Worm (Caenorhabditis elegans) whole organism, young adult: ENCODE measurements around the gene C47E8.4.

Experiments
- B0336.3 ChIP-seq: fragments of 200-800 bp; sonication (Bioruptor generic); IDR thresholded peaks from 2 replicates; pipeline ENCODE4 v1.3.6; 2022; ENCODE audit warnings: missing genetic modification characterization, missing compliant biosample characterization
- F10E7.11 ChIP-seq: sonication (generic microtip); optimal IDR thresholded peaks from 2 replicates; lab custom pipeline; 2017; ENCODE audit warnings: mild to moderate bottlenecking, missing genetic modification characterization, moderate library complexity, missing compliant biosample characterization
- F22D6.2 ChIP-seq: sonication (generic microtip); optimal IDR thresholded peaks from 2 replicates; lab custom pipeline; 2016; ENCODE audit warnings: mild to moderate bottlenecking, missing genetic modification characterization, missing compliant biosample characterization
- F23B12.7 ChIP-seq: sonication (generic microtip); optimal IDR thresholded peaks from 2 replicates; lab custom pipeline; 2017; ENCODE audit warnings: missing genetic modification characterization, mild to moderate bottlenecking, missing compliant biosample characterization, antibody characterized with exemption, moderate library complexity; ENCODE audit not compliant: insufficient read depth
- F37B4.10 ChIP-seq: fragments of 200-800 bp; sonication (Bioruptor generic); IDR thresholded peaks from 2 replicates; pipeline ENCODE4 v1.3.6; 2022; ENCODE audit warnings: missing genetic modification characterization, missing compliant biosample characterization
- F39B2.1 ChIP-seq: fragments of 200-800 bp; sonication (Bioruptor generic); IDR thresholded peaks from 2 replicates; pipeline ENCODE4 v1.3.6; 2022; ENCODE audit warnings: missing genetic modification reagents, missing genetic modification characterization, missing compliant biosample characterization
- athp-1 ChIP-seq: sonication (generic microtip); optimal IDR thresholded peaks from 2 replicates; lab custom pipeline; 2017; ENCODE audit warnings: mild to moderate bottlenecking, missing genetic modification characterization, missing compliant biosample characterization
- ceh-100 ChIP-seq: fragments of 200-800 bp; sonication (Bioruptor generic); IDR thresholded peaks from 2 replicates; pipeline ENCODE4 v1.3.6; 2022; ENCODE audit warnings: missing genetic modification reagents, missing genetic modification characterization, missing compliant biosample characterization
- ceh-27 ChIP-seq: fragments of 200-800 bp; sonication (Bioruptor generic); optimal IDR thresholded peaks from 2 replicates; lab custom pipeline; 2018; ENCODE audit warnings: mild to moderate bottlenecking, missing genetic modification characterization, moderate library complexity, missing compliant biosample characterization
- ceh-91 ChIP-seq: fragments of 200-800 bp; sonication (Bioruptor generic); IDR thresholded peaks from 2 replicates; pipeline ENCODE4 v1.3.6; 2022; ENCODE audit warnings: missing genetic modification reagents, missing genetic modification characterization, missing compliant biosample characterization
- chd-7 ChIP-seq: sonication (generic microtip); optimal IDR thresholded peaks from 2 replicates; lab custom pipeline; 2016; ENCODE audit warnings: mild to moderate bottlenecking, missing genetic modification characterization, moderate library complexity, missing compliant biosample characterization
- die-1 ChIP-seq: sonication (generic microtip); optimal IDR thresholded peaks from 2 replicates; lab custom pipeline; 2016; ENCODE audit warnings: missing genotype, mild to moderate bottlenecking, missing genetic modification characterization, missing compliant biosample characterization
- dox-1 ChIP-seq: fragments of 200-800 bp; sonication (Bioruptor generic); IDR thresholded peaks from 2 replicates; pipeline ENCODE4 v1.3.6; 2022; ENCODE audit warnings: missing genetic modification reagents, missing genetic modification characterization, missing compliant biosample characterization
- dpl-1 ChIP-seq: fragments of 150-350 bp; optimal IDR thresholded peaks from 2 replicates; lab custom pipeline; 2014; ENCODE audit warnings: missing biosample characterization, missing genetic modification reagents, missing genetic modification characterization
- efl-1 ChIP-seq: fragments of 150-350 bp; optimal IDR thresholded peaks from 2 replicates; lab custom pipeline; 2014; ENCODE audit warnings: missing biosample characterization, missing genetic modification reagents, missing genetic modification characterization
- egl-44 ChIP-seq: fragments of 200-800 bp; sonication (Bioruptor generic); IDR thresholded peaks from 2 replicates; pipeline ENCODE4 v1.3.6; 2022; ENCODE audit warnings: missing genetic modification reagents, missing genetic modification characterization, missing compliant biosample characterization
- egrh-3 ChIP-seq: fragments of 200-800 bp; sonication (Bioruptor generic); IDR thresholded peaks from 2 replicates; pipeline ENCODE4 v1.3.6; 2022; ENCODE audit warnings: missing genetic modification reagents, missing genetic modification characterization, missing compliant biosample characterization
- gei-17 ChIP-seq: fragments of 200-800 bp; sonication (Bioruptor generic); optimal IDR thresholded peaks from 2 replicates; lab custom pipeline; 2018; ENCODE audit warnings: mild to moderate bottlenecking, missing genetic modification characterization, missing compliant biosample characterization
- hlh-26 ChIP-seq: fragments of 200-800 bp; sonication (Bioruptor generic); conservative IDR thresholded peaks from 2 replicates; pipeline ENCODE4 v1.3.6; 2022; ENCODE audit warnings: missing genetic modification reagents, missing genetic modification characterization, missing compliant biosample characterization
- lin-26 ChIP-seq: fragments of 200-800 bp; sonication (Bioruptor generic); IDR thresholded peaks from 2 replicates; pipeline ENCODE4 v1.3.6; 2022; ENCODE audit warnings: missing genetic modification reagents, missing genetic modification characterization, missing compliant biosample characterization
- lin-40 ChIP-seq: sonication (generic microtip); optimal IDR thresholded peaks from 2 replicates; lab custom pipeline; 2016; ENCODE audit warnings: missing genetic modification characterization, mild to moderate bottlenecking, missing compliant biosample characterization, missing genotype, missing genetic modification reagents
- madf-10 ChIP-seq: sonication (generic microtip); optimal IDR thresholded peaks from 2 replicates; lab custom pipeline; 2016; ENCODE audit warnings: mild to moderate bottlenecking, missing genetic modification characterization, missing compliant biosample characterization
- mxl-1 ChIP-seq: sonication (generic microtip); optimal IDR thresholded peaks from 2 replicates; lab custom pipeline; 2016; ENCODE audit warnings: missing genetic modification characterization, missing compliant biosample characterization
- nhr-179 ChIP-seq: sonication (generic microtip); optimal IDR thresholded peaks from 2 replicates; lab custom pipeline; 2016; ENCODE audit warnings: mild to moderate bottlenecking, missing genetic modification characterization, missing compliant biosample characterization
- nhr-27 ChIP-seq: fragments of 200-800 bp; sonication (Bioruptor generic); optimal IDR thresholded peaks from 2 replicates; lab custom pipeline; 2018; ENCODE audit warnings: mild to moderate bottlenecking, missing genetic modification characterization, moderate library complexity, missing compliant biosample characterization
- nhr-90 ChIP-seq: sonication (generic microtip); optimal IDR thresholded peaks from 2 replicates; lab custom pipeline; 2016; ENCODE audit warnings: missing genotype, mild to moderate bottlenecking, missing genetic modification characterization, missing compliant biosample characterization
- repo-1 ChIP-seq: sonication (generic microtip); optimal IDR thresholded peaks from 2 replicates; lab custom pipeline; 2017; ENCODE audit warnings: mild to moderate bottlenecking, missing genetic modification characterization, missing compliant biosample characterization
- rpc-1 ChIP-seq, 2 experiments: fragments of 150-350 bp in 1 of 2; sonication (generic microtip) in 1 of 2; optimal IDR thresholded peaks; 2 replicates each; lab custom pipeline; 2014 to 2018; ENCODE audit warnings: missing biosample characterization in 1 of 2, missing genetic modification characterization in 1 of 2, missing genetic modification reagents in 1 of 2, missing genotype in 1 of 2
- snpc-1.1 ChIP-seq: sonication (generic microtip); optimal IDR thresholded peaks from 2 replicates; lab custom pipeline; 2017; ENCODE audit warnings: missing genetic modification characterization, mild to moderate bottlenecking, missing compliant biosample characterization, antibody characterized with exemption, moderate library complexity, missing genotype, missing genetic modification reagents; ENCODE audit not compliant: insufficient read depth
- somi-1 ChIP-seq: fragments of 200-800 bp; sonication (Bioruptor generic); optimal IDR thresholded peaks from 2 replicates; lab custom pipeline; 2018; ENCODE audit warnings: mild to moderate bottlenecking, missing genetic modification characterization, missing compliant biosample characterization
- sptf-2 ChIP-seq: fragments of 200-800 bp; sonication (Bioruptor generic); optimal IDR thresholded peaks from 2 replicates; lab custom pipeline; 2018; ENCODE audit warnings: mild to moderate bottlenecking, missing genetic modification characterization, missing compliant biosample characterization
- tbp1 ChIP-seq: fragments of 200-800 bp; sonication (Bioruptor generic); optimal IDR thresholded peaks from 2 replicates; lab custom pipeline; 2018; ENCODE audit warnings: mild to moderate bottlenecking, missing genetic modification characterization, missing compliant biosample characterization
- tbx-9 ChIP-seq: sonication (generic microtip); optimal IDR thresholded peaks from 2 replicates; lab custom pipeline; 2016; ENCODE audit warnings: borderline replicate concordance, missing genetic modification characterization, inconsistent platforms, missing compliant biosample characterization
- tlf-1 ChIP-seq: fragments of 200-800 bp; sonication (Bioruptor generic); optimal IDR thresholded peaks from 2 replicates; lab custom pipeline; 2018; ENCODE audit warnings: mild to moderate bottlenecking, missing genetic modification characterization, missing compliant biosample characterization
- unc-130 ChIP-seq: sonication (generic microtip); optimal IDR thresholded peaks from 2 replicates; lab custom pipeline; 2016; ENCODE audit warnings: missing genetic modification reagents, missing genetic modification characterization, missing compliant biosample characterization
- ztf-18 ChIP-seq: sonication (generic microtip); optimal IDR thresholded peaks from 2 replicates; lab custom pipeline; 2016; ENCODE audit warnings: missing genotype, mild to moderate bottlenecking, missing genetic modification characterization, missing compliant biosample characterization
- ztf-22 ChIP-seq: fragments of 200-800 bp; sonication (Bioruptor generic); optimal IDR thresholded peaks from 2 replicates; lab custom pipeline; 2018; ENCODE audit warnings: mild to moderate bottlenecking, missing genetic modification characterization, moderate library complexity, missing compliant biosample characterization
- ztf-26 ChIP-seq: sonication (generic microtip); optimal IDR thresholded peaks from 2 replicates; lab custom pipeline; 2017; ENCODE audit warnings: missing genetic modification characterization, missing compliant biosample characterization
- ztf-3 ChIP-seq: fragments of 200-800 bp; sonication (Bioruptor generic); optimal IDR thresholded peaks from 2 replicates; lab custom pipeline; 2018; ENCODE audit warnings: mild to moderate bottlenecking, missing genetic modification characterization, missing compliant biosample characterization

C47E8.4 gene

DNA sequence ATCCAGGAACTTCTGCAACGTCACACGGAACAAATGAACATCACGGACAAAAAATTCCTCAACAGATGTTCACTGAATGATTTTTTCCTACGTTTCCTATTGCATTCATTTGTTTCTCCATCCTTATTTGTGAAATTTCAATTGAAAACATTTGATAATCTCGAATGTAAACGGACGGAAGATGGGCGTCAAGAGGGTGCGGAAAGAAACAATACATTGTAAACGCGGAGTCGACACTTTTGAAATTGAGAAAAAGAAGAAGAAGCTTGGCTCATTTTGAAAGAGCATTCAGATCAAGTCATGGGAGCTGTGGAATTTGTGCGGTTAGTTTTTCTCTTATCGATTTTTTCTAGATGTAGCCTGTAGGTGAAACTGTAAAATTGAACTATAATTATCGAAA is 22.3 kb downstream of the C47E8.4 start, which contains the start of gene C47E8.9:
TSS of gene C47E8.9 (plus strand) at position 301 of the 400 bp plus-strand sequence.
- no peak for TF ChIP-seq tbp1 (GFP tag; lab: Kevin White, UChicago)
- TF ChIP-seq, all 124 proteins: peak for 0

ce11 chrV:14660608-14661355 is 24.5 kb downstream of the C47E8.4 start, which contains the start of gene srh-17:
srh-17 (plus strand) TSS chrV:14661305.
- TF ChIP-seq die-1 (no peak), ceh-91 (GFP tag; lab: Robert Waterston, UW) (no peak), F23B12.7 (tag; lab: Kevin White, UChicago) (no peak), lin-26 (no peak), egrh-3 (no peak), somi-1 (peak; percentile 27), repo-1 (tag; lab: Kevin White, UChicago) (no peak), ztf-26 (tag; lab: Kevin White, UChicago) (peak; percentile 74), tlf-1 (GFP tag; lab: Kevin White, UChicago) (no peak)

ce11 chrV:14659595-14659994 is 25.7 kb downstream of the C47E8.4 start:
- TF ChIP-seq unc-130, result no peak
- no peak for TF ChIP-seq F39B2.1 (GFP tag; lab: Robert Waterston, UW)
- TF ChIP-seq dpl-1 (GFP tag; lab: Kevin White, UChicago), result no peak
- no peak for TF ChIP-seq efl-1
- no peak for TF ChIP-seq die-1
- TF ChIP-seq hlh-26, result no peak
- TF ChIP-seq ceh-100, result no peak
- no peak for TF ChIP-seq F10E7.11 (tag; lab: Kevin White, UChicago)
- TF ChIP-seq chd-7 (tag; lab: Kevin White, UChicago), result no peak
- no peak for TF ChIP-seq ceh-27 (GFP tag; lab: Kevin White, UChicago)
- no peak for TF ChIP-seq egl-44 (GFP tag; lab: Robert Waterston, UW)
- TF ChIP-seq F37B4.10 (GFP tag; lab: Robert Waterston, UW), result no peak
- TF ChIP-seq nhr-27 (tag; lab: Kevin White, UChicago), result no peak
- TF ChIP-seq nhr-90 (tag; lab: Kevin White, UChicago), result no peak
- TF ChIP-seq ztf-22 (GFP tag; lab: Kevin White, UChicago), result no peak
- no peak for TF ChIP-seq sptf-2

- no peak for TF ChIP-seq mxl-1 (tag; lab: Kevin White, UChicago)
- no peak for TF ChIP-seq hlh-26
- no peak for TF ChIP-seq ztf-18 (tag; lab: Kevin White, UChicago)
Observed at ce11 chrV:14658131-14658530, 27.2 kb downstream of the C47E8.4 start, which contains the start of gene slc-25A29. slc-25A29 (minus strand) TSS chrV:14658175.

ce11 chrV:14656970-14657369 is 28.3 kb downstream of the C47E8.4 start:
- TF ChIP-seq lin-26 (peak; percentile 16; the same call in 1 of the 2 replicates), rpc-1 (optimal IDR thresholded peaks at IDR 0.05; lab: Kevin White, UChicago) (no peak), rpc-1 (tag; optimal IDR thresholded peaks at IDR 0.05; lab: Kevin White, UChicago) (no peak)

ce11 chrV:14655689-14656088 is 29.6 kb downstream of the C47E8.4 start:
- TF ChIP-seq B0336.3, result no peak
- no peak for TF ChIP-seq ceh-91 (GFP tag; lab: Robert Waterston, UW)
- TF ChIP-seq lin-26, result no peak
- TF ChIP-seq athp-1 (tag; lab: Kevin White, UChicago), result no peak
- no peak for TF ChIP-seq lin-40 (tag; lab: Kevin White, UChicago)
- TF ChIP-seq nhr-179 (tag; lab: Kevin White, UChicago), result no peak
- TF ChIP-seq tbx-9 (tag; lab: Kevin White, UChicago), result no peak
- TF ChIP-seq snpc-1.1 (tag; lab: Kevin White, UChicago), result no peak
- TF ChIP-seq nhr-27 (tag; lab: Kevin White, UChicago), result no peak
- TF ChIP-seq hlh-26, result no peak
- TF ChIP-seq madf-10, result no peak
- no peak for TF ChIP-seq die-1
- TF ChIP-seq dox-1 (GFP tag; lab: Robert Waterston, UW), result no peak
- TF ChIP-seq gei-17, result no peak
- TF ChIP-seq F22D6.2 (tag; lab: Kevin White, UChicago), result no peak
- TF ChIP-seq repo-1 (tag; lab: Kevin White, UChicago), result no peak
- no peak for TF ChIP-seq ztf-18 (tag; lab: Kevin White, UChicago)
- TF ChIP-seq ztf-3, result no peak
- no peak for TF ChIP-seq F39B2.1 (GFP tag; lab: Robert Waterston, UW)
